Worm (Caenorhabditis elegans) whole organism, L4 larva: ENCODE data around the gene F07C4.6.

Experiments
- T20F7.1 ChIP-seq: fragments of 200-800 bp; sonication (Bioruptor generic); optimal IDR thresholded peaks from 2 replicates; lab custom pipeline; 2018; ENCODE audit warnings: mild to moderate bottlenecking, missing genetic modification characterization, missing compliant biosample characterization
- Y48G9A.11 ChIP-seq: fragments of 200-800 bp; sonication (Bioruptor generic); IDR thresholded peaks from 2 replicates; pipeline ENCODE4 v1.3.6; 2022; ENCODE audit warnings: missing genetic modification reagents, missing genetic modification characterization, missing compliant biosample characterization
- ceh-44 ChIP-seq: fragments of 200-800 bp; sonication (Bioruptor generic); IDR thresholded peaks from 2 replicates; pipeline ENCODE4 v1.3.6; 2022; ENCODE audit warnings: missing genetic modification reagents, missing genetic modification characterization, missing compliant biosample characterization
- php-3 ChIP-seq: fragments of 200-800 bp; sonication (Bioruptor generic); IDR thresholded peaks from 2 replicates; pipeline ENCODE4 v1.3.6; 2022; ENCODE audit warnings: missing genetic modification reagents, missing genetic modification characterization, missing compliant biosample characterization
- spr-1 ChIP-seq: sonication (generic microtip); optimal IDR thresholded peaks from 2 replicates; lab custom pipeline; 2016; ENCODE audit warnings: mild to moderate bottlenecking, missing genetic modification characterization, missing compliant biosample characterization

The F07C4.6 gene

ce11 chrV:7675904-7676303 lies 49.3 kb downstream of the F07C4.6 start, which contains the start of gene C12D5.3:
C12D5.3 (plus strand) TSS chrV:7676204.
- TF ChIP-seq php-3 (no peak), Y48G9A.11 (GFP tag; lab: Robert Waterston, UW) (no peak), ceh-44 (no peak), T20F7.1 (GFP tag; lab: Kevin White, UChicago) (no peak), spr-1 (tag; lab: Kevin White, UChicago) (no peak)
